Fruit fly (Drosophila melanogaster) ovary, adult (tissue): ENCODE results near the gene CG33333.
"Not testable (repeated sequence)": the region's sequence is repeated elsewhere in the genome, so short reads cannot be mapped to it uniquely, and the experiment has no call there.

ENCODE experiments used
- CG17801 ChIP-seq: fragments of 200-800 bp; optimal IDR thresholded peaks from 2 replicates; lab custom pipeline; 2019; ENCODE audit warnings: missing biosample characterization, mild to moderate bottlenecking, missing genetic modification characterization, moderate library complexity; ENCODE audit not compliant: partially characterized antibody

The CG33333 gene

dm6 chr3R:17426265-17426664 is 9.0 kb downstream of the CG33333 start:
- TF ChIP-seq CG17801 (GFP tag; lab: Kevin White, UChicago): no peak

- TF ChIP-seq CG17801 (GFP tag; lab: Kevin White, UChicago): no peak
These were observed 13.2 kb downstream of the CG33333 start for dm6 chr3R:17430481-17430880.

dm6 chr3R:17433117-17433516 is 15.8 kb downstream of the CG33333 start:
- TF ChIP-seq CG17801 (GFP tag; lab: Kevin White, UChicago): no peak

- no peak for TF ChIP-seq CG17801 (GFP tag; lab: Kevin White, UChicago)
These were observed 17.1 kb downstream of the CG33333 start, which contains the start of gene CG44090 for dm6 chr3R:17434330-17434729. Gene CG44090 (minus strand): TSS chr3R:17434430.

dm6 chr3R:17440628-17441027 is 23.4 kb downstream of the CG33333 start, which contains the start of gene CG14331:
Gene CG14331 (minus strand): TSS chr3R:17440728.
- no peak for TF ChIP-seq CG17801 (GFP tag; lab: Kevin White, UChicago)

- no peak for TF ChIP-seq CG17801 (GFP tag; lab: Kevin White, UChicago)
These were observed 30.3 kb downstream of the CG33333 start for dm6 chr3R:17447615-17448014.

dm6 chr3R:17448758-17449157 is 31.5 kb downstream of the CG33333 start, which contains the start of gene Eh:
Gene Eh (minus strand): TSS chr3R:17448858.
- no peak for TF ChIP-seq CG17801 (GFP tag; lab: Kevin White, UChicago)

- TF ChIP-seq CG17801 (GFP tag; lab: Kevin White, UChicago): no peak
These were observed 32.1 kb downstream of the CG33333 start for dm6 chr3R:17449402-17449801.

- not testable (repeated sequence) for TF ChIP-seq CG17801 (GFP tag; lab: Kevin White, UChicago)
These were observed 39.4 kb downstream of the CG33333 start, which contains the start of gene CG14330 for dm6 chr3R:17456676-17457075. Gene CG14330 (minus strand): TSS chr3R:17456776.
